Fruit fly (Drosophila melanogaster) whole organism, embryonic: ENCODE results near the gene CG4338.

ENCODE experiments used
- Abd-B ChIP-seq: fragments of 200-800 bp; sonication (Bioruptor generic); optimal IDR thresholded peaks from 2 replicates; lab custom pipeline; 2018; ENCODE audit warnings: missing biosample characterization, mild to moderate bottlenecking, missing genetic modification characterization, moderate library complexity
- Ada2b ChIP-seq: fragments of 200-800 bp; sonication (Bioruptor generic); IDR thresholded peaks from 2 replicates; pipeline ENCODE4 v1.3.6; 2022; ENCODE audit warnings: missing biosample characterization, missing genetic modification characterization
- C15 ChIP-seq: fragments of 200-800 bp; sonication (Bioruptor generic); IDR thresholded peaks from 3 replicates; pipeline ENCODE4 v1.3.6; 2022; ENCODE audit warnings: missing biosample characterization, missing genetic modification characterization
- CG10431 ChIP-seq: fragments of 200-800 bp; sonication (Bioruptor generic); optimal IDR thresholded peaks from 3 replicates; lab custom pipeline; 2018; ENCODE audit warnings: missing biosample characterization, mild to moderate bottlenecking, missing genetic modification characterization
- CG11456 ChIP-seq: fragments of 200-800 bp; sonication (Bioruptor generic); IDR thresholded peaks from 3 replicates; pipeline ENCODE4 v1.3.6; 2022; ENCODE audit warnings: missing biosample characterization, missing genetic modification characterization
- CG12744 ChIP-seq: fragments of 200-800 bp; sonication (Bioruptor generic); optimal IDR thresholded peaks from 2 replicates; lab custom pipeline; 2016; ENCODE audit warnings: missing biosample characterization, missing genetic modification characterization
- CG14014 ChIP-seq: fragments of 200-800 bp; sonication (Bioruptor generic); IDR thresholded peaks from 2 replicates; pipeline ENCODE4 v1.3.6; 2022; ENCODE audit warnings: missing biosample characterization, missing genetic modification characterization
- CG14050 ChIP-seq: fragments of 200-800 bp; sonication (Bioruptor generic); IDR thresholded peaks from 3 replicates; pipeline ENCODE4 v1.3.6; 2022; ENCODE audit warnings: missing biosample characterization, missing genetic modification characterization
- CG15601 ChIP-seq: fragments of 200-800 bp; sonication (Bioruptor generic); optimal IDR thresholded peaks from 3 replicates; lab custom pipeline; 2019; ENCODE audit warnings: missing biosample characterization, mild to moderate bottlenecking, missing genetic modification characterization, moderate library complexity
- CG18262 ChIP-seq: fragments of 200-800 bp; optimal IDR thresholded peaks from 3 replicates; lab custom pipeline; 2019; ENCODE audit warnings: missing biosample characterization, mild to moderate bottlenecking, missing genetic modification characterization, moderate library complexity
- CG2712 ChIP-seq: fragments of 200-800 bp; optimal IDR thresholded peaks from 3 replicates; lab custom pipeline; 2019; ENCODE audit warnings: missing biosample characterization, mild to moderate bottlenecking, missing genetic modification characterization, moderate library complexity
- CG30020 ChIP-seq: fragments of 200-800 bp; optimal IDR thresholded peaks from 2 replicates; lab custom pipeline; 2019; ENCODE audit warnings: missing biosample characterization, mild to moderate bottlenecking, missing genetic modification characterization, moderate library complexity
- CG32772 ChIP-seq: fragments of 200-800 bp; sonication (Bioruptor generic); IDR thresholded peaks from 2 replicates; pipeline ENCODE4 v1.3.6; 2022; ENCODE audit warnings: missing biosample characterization, missing genetic modification characterization
- CG3726 ChIP-seq: fragments of 200-800 bp; sonication (Bioruptor generic); IDR thresholded peaks from 3 replicates; pipeline ENCODE4, ENCODE4 v1.3.6; 2022; ENCODE audit warnings: missing biosample characterization, missing genetic modification characterization
- CG43689 ChIP-seq: fragments of 200-800 bp; sonication (Bioruptor generic); IDR thresholded peaks from 2 replicates; pipeline ENCODE4 v1.3.6; 2022; ENCODE audit warnings: missing biosample characterization, missing genetic modification characterization
- CG6854 ChIP-seq: fragments of 200-800 bp; sonication (Bioruptor generic); optimal IDR thresholded peaks from 3 replicates; lab custom pipeline; 2017; ENCODE audit warnings: missing biosample characterization, mild to moderate bottlenecking, missing genetic modification characterization
- CG8359 ChIP-seq: fragments of 200-800 bp; sonication (Bioruptor generic); optimal IDR thresholded peaks from 2 replicates; lab custom pipeline; 2017; ENCODE audit warnings: missing biosample characterization, mild to moderate bottlenecking, missing genetic modification characterization, borderline replicate concordance
- CG9437 ChIP-seq: fragments of 200-800 bp; sonication (Bioruptor generic); optimal IDR thresholded peaks from 2 replicates; lab custom pipeline; 2018; ENCODE audit warnings: missing biosample characterization, mild to moderate bottlenecking, missing genetic modification characterization
- D19A ChIP-seq: fragments of 200-800 bp; optimal IDR thresholded peaks from 3 replicates; lab custom pipeline; 2019; ENCODE audit warnings: missing biosample characterization, mild to moderate bottlenecking, missing genetic modification characterization, moderate library complexity
- Dbx ChIP-seq: fragments of 200-800 bp; sonication (Bioruptor generic); IDR thresholded peaks from 3 replicates; pipeline ENCODE4 v1.3.6; 2022; ENCODE audit warnings: missing biosample characterization, missing genetic modification characterization
- Elba2 ChIP-seq: fragments of 200-800 bp; sonication (Bioruptor generic); optimal IDR thresholded peaks from 3 replicates; lab custom pipeline; 2016; ENCODE audit warnings: missing biosample characterization, missing genetic modification characterization
- Ets65A ChIP-seq: fragments of 200-800 bp; sonication (Bioruptor generic); peaks from one replicate; lab custom pipeline; 2016; ENCODE audit warnings: missing biosample characterization, missing genetic modification characterization
- Fer3 ChIP-seq: fragments of 200-800 bp; sonication (Bioruptor generic); optimal IDR thresholded peaks from 2 replicates; lab custom pipeline; 2018; ENCODE audit warnings: missing biosample characterization, mild to moderate bottlenecking, missing genetic modification characterization, moderate library complexity
- GATAe ChIP-seq: fragments of 200-800 bp; sonication (Bioruptor generic); conservative IDR thresholded peaks from 2 replicates; pipeline ENCODE4 v1.3.6; 2022; ENCODE audit warnings: missing biosample characterization, missing genetic modification characterization
- Hr3 ChIP-seq: fragments of 200-800 bp; sonication (Bioruptor generic); optimal IDR thresholded peaks from 3 replicates; lab custom pipeline; 2016; ENCODE audit warnings: missing biosample characterization, missing genetic modification characterization
- Lhr ChIP-seq: fragments of 200-800 bp; sonication (Bioruptor generic); optimal IDR thresholded peaks from 3 replicates; lab custom pipeline; 2017; ENCODE audit warnings: mild to moderate bottlenecking, missing biosample characterization, missing genetic modification reagents, missing genetic modification characterization
- Med ChIP-seq: fragments of 200-800 bp; sonication (Bioruptor generic); peaks from one replicate; lab custom pipeline; 2016; ENCODE audit warnings: missing biosample characterization, missing genetic modification characterization, mild to moderate bottlenecking, inconsistent platforms, moderate library complexity
- Meics ChIP-seq: fragments of 200-800 bp; sonication (Bioruptor generic); optimal IDR thresholded peaks from 2 replicates; lab custom pipeline; 2017; ENCODE audit warnings: missing biosample characterization, mild to moderate bottlenecking, missing genetic modification characterization
- NC2β ChIP-seq: fragments of 200-800 bp; sonication (Bioruptor generic); optimal IDR thresholded peaks from 2 replicates; lab custom pipeline; 2016; ENCODE audit warnings: missing biosample characterization, missing genetic modification characterization
- Spps ChIP-seq: fragments of 200-800 bp; sonication (Bioruptor generic); optimal IDR thresholded peaks from 2 replicates; lab custom pipeline; 2018; ENCODE audit warnings: missing biosample characterization, mild to moderate bottlenecking, missing genetic modification characterization
- crp ChIP-seq, 2 experiments: fragments of 200-800 bp; sonication (Bioruptor generic); optimal IDR thresholded peaks; 2 replicates in 1 of 2; 3 replicates in 1 of 2; lab custom pipeline; 2017; ENCODE audit warnings: missing biosample characterization in 2 of 2, missing genetic modification characterization in 2 of 2, mild to moderate bottlenecking in 1 of 2, moderate library complexity in 1 of 2
- fd64A ChIP-seq: fragments of 200-800 bp; sonication (Bioruptor generic); optimal IDR thresholded peaks from 3 replicates; lab custom pipeline; 2018; ENCODE audit warnings: missing biosample characterization, mild to moderate bottlenecking, missing genetic modification characterization
- fru ChIP-seq: fragments of >200 bp; optimal IDR thresholded peaks from 2 replicates; lab custom pipeline; 2017
- ham ChIP-seq: fragments of 200-800 bp; sonication (Bioruptor generic); IDR thresholded peaks from 2 replicates; pipeline ENCODE4 v1.3.6; 2022; ENCODE audit warnings: missing biosample characterization, missing genetic modification characterization
- her ChIP-seq: fragments of 200-800 bp; sonication (Bioruptor generic); optimal IDR thresholded peaks from 2 replicates; lab custom pipeline; 2016; ENCODE audit warnings: missing biosample characterization, missing genetic modification characterization
- kah ChIP-seq: fragments of 200-800 bp; sonication (Bioruptor generic); optimal IDR thresholded peaks from 2 replicates; lab custom pipeline; 2018; ENCODE audit warnings: missing biosample characterization, mild to moderate bottlenecking, missing genetic modification characterization
- kni ChIP-seq: fragments of 200-800 bp; sonication (Bioruptor generic); optimal IDR thresholded peaks from 3 replicates; lab custom pipeline; 2017; ENCODE audit warnings: mild to moderate bottlenecking, missing biosample characterization, missing genetic modification reagents, missing genetic modification characterization
- lilli ChIP-seq: fragments of 200-800 bp; sonication (Bioruptor generic); optimal IDR thresholded peaks from 3 replicates; lab custom pipeline; 2016; ENCODE audit warnings: missing biosample characterization, missing genetic modification characterization
- org-1 ChIP-seq: fragments of 200-800 bp; sonication (Bioruptor generic); optimal IDR thresholded peaks from 2 replicates; lab custom pipeline; 2017; ENCODE audit warnings: missing biosample characterization, missing genetic modification characterization
- scrt ChIP-seq: fragments of 200-800 bp; sonication (Bioruptor generic); optimal IDR thresholded peaks from 2 replicates; lab custom pipeline; 2018; ENCODE audit warnings: missing biosample characterization, mild to moderate bottlenecking, missing genetic modification characterization, moderate library complexity
- sd ChIP-seq: fragments of 200-800 bp; sonication (Bioruptor generic); optimal IDR thresholded peaks from 3 replicates; lab custom pipeline; 2018; ENCODE audit warnings: missing biosample characterization, mild to moderate bottlenecking, missing genetic modification characterization, moderate library complexity
- seq ChIP-seq: fragments of 200-800 bp; sonication (Bioruptor generic); IDR thresholded peaks from 2 replicates; pipeline ENCODE4 v1.3.6; 2022; ENCODE audit warnings: missing biosample characterization, missing genetic modification characterization
- sr ChIP-seq: fragments of 200-800 bp; sonication (Bioruptor generic); IDR thresholded peaks from 3 replicates; pipeline ENCODE4 v1.3.6; 2022; ENCODE audit warnings: missing biosample characterization, missing genetic modification characterization
- tll ChIP-seq, 2 experiments: fragments of 200-800 bp in 1 of 2; fragments of >200 bp in 1 of 2; sonication (Bioruptor generic) in 1 of 2; optimal IDR thresholded peaks; 2 replicates each; lab custom pipeline; 2017 to 2019; ENCODE audit warnings: missing biosample characterization in 2 of 2, missing genetic modification characterization in 2 of 2, mild to moderate bottlenecking in 1 of 2, moderate library complexity in 1 of 2
- unc-4 ChIP-seq: fragments of 200-800 bp; sonication (Bioruptor generic); IDR thresholded peaks from 2 replicates; pipeline ENCODE4 v1.3.6; 2022; ENCODE audit warnings: missing biosample characterization, missing genetic modification characterization; ENCODE audit not compliant: partially characterized antibody

CG4338 gene

dm6 chr3R:15282326-15282725, 7.0 kb downstream of the CG4338 start:
- peak; percentile 57 for TF ChIP-seq sd (tag; lab: Kevin White, UChicago)
- TF ChIP-seq org-1 (GFP tag; lab: Kevin White, UChicago): no peak
- TF ChIP-seq CG14014 (GFP tag; lab: Robert Waterston, UW): no peak
- TF ChIP-seq Med (GFP tag; lab: Kevin White, UChicago): peak; percentile 23
- TF ChIP-seq fru (lab: Kevin White, UChicago): no peak
- peak; percentile 18 for TF ChIP-seq D19A (tag; lab: Kevin White, UChicago)
- no peak for TF ChIP-seq Ada2b (GFP tag; lab: Robert Waterston, UW)
- TF ChIP-seq CG10431 (GFP tag; lab: Kevin White, UChicago): no peak
- TF ChIP-seq NC2β (GFP tag; lab: Kevin White, UChicago): no peak
- TF ChIP-seq scrt (GFP tag; lab: Kevin White, UChicago): no peak
- no peak for TF ChIP-seq Hr3 (GFP tag; lab: Kevin White, UChicago)
- TF ChIP-seq CG32772 (GFP tag; lab: Robert Waterston, UW): 0 out of 2 replicates have a peak, but pooled peaks have one; percentile 17
- no peak for TF ChIP-seq CG12744 (GFP tag; lab: Kevin White, UChicago)
- no peak for TF ChIP-seq CG9437 (GFP tag; lab: Kevin White, UChicago)
- TF ChIP-seq CG3726: no peak
- peak; percentile 69 for TF ChIP-seq kah (GFP tag; lab: Kevin White, UChicago)
- no peak for TF ChIP-seq CG15601 (tag; lab: Kevin White, UChicago)
- TF ChIP-seq lilli (GFP tag; lab: Kevin White, UChicago): peak; percentile 18

DNA sequence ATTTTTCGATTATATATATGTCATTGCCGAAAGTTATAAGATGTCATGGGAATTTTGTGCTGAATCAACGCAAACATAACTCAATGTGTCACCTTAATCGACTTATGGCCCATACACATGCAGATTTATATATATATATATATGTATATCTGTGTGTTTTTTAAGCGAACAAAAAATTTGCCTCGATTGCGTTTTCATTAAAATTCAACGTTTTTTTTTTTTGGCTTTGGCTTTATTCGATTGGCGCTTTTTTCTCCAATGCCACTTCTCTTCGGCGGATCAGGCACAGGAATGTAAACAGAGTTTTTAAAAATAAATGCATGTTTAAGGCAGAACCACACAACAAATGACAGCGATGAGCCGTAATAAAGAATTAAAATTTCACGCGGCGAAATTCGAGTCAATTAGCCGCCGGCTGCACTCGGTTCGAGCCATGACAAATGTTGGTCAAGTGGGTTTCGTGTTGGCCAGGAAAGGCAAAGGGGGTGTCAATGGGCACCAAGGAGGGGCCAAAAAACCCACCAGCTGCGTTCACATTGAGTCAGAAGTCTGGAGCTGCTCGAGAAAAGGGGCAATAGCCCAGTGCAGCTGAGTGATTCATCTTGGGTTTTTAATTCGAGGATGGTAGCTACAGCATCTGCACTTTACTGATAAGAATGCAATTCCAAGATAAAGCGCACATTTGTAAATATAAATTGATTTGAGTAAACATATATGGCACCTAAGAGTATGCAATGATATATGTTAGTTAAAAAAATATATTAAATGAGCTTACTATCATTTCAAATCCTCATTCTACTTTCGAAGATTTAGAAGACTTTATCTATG, 7.9 kb downstream of the CG4338 start:
- TF ChIP-seq C15 (GFP tag; lab: Robert Waterston, UW) (0 out of 3 replicates have a peak, but pooled peaks have one; percentile 19), Dbx (0 out of 3 replicates have a peak, but pooled peaks have one; percentile 22), Abd-B (GFP tag; lab: Kevin White, UChicago) (no peak), CG18262 (tag; lab: Kevin White, UChicago) (no peak)

DNA sequence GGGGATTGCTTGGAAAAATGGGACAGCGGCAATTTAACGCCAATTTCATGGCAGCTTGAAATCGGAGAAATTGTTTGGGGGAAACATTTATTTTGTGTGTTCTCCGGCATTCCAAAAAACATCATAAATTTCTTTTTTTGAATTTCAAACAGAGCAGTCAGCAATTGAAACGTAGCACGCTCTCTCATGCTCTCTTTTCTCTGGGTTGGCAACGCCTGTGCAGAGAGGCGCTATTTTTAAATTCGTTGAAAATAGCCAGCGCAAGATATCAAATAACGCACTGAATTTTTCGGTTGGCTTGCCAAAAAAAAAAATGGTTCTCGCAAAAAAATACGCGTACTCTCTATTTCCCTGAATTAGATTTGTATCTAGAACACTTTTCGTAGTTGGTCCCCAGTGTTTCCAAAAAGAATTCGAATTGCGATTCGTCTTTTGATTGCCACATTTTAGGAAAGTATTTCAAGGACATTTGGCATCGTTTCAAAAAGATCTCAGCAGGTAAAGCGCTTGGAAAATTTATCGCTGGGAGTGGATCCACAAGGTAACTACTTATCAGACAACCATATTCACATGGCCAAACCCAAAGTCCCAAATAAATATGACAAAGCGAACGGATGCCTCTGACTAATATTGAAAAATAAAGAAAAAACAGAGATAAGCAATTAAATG, 10.8 kb downstream of the CG4338 start:
- TF ChIP-seq Elba2 (GFP tag; lab: Kevin White, UChicago) (no peak), Spps (tag; lab: Kevin White, UChicago) (no peak), Dbx (no peak), CG6854 (GFP tag; lab: Kevin White, UChicago) (no peak), Fer3 (no peak), Ets65A (GFP tag; lab: Kevin White, UChicago) (no peak), GATAe (GFP tag; lab: Robert Waterston, UW) (no peak), CG8359 (GFP tag; lab: Kevin White, UChicago) (no peak), CG43689 (GFP tag; lab: Robert Waterston, UW) (no peak), CG11456 (GFP tag; lab: Robert Waterston, UW) (no peak), CG14050 (no peak), her (GFP tag; lab: Kevin White, UChicago) (no peak), CG2712 (peak; percentile 21), Meics (GFP tag; lab: Kevin White, UChicago) (no peak), Lhr (GFP tag; lab: Kevin White, UChicago) (peak; percentile 41), CG3726 (no peak), sr (GFP tag; lab: Robert Waterston, UW) (no peak), CG30020 (tag; lab: Kevin White, UChicago) (peak; percentile 29), seq (GFP tag; lab: Robert Waterston, UW) (no peak), tll (GFP tag; optimal IDR thresholded peaks at IDR 0.05; lab: Kevin White, UChicago) (no peak), crp (GFP tag; optimal IDR thresholded peaks at IDR 0.05; lab: Kevin White, UChicago) (peak in 1 of 2 experiments; percentile 25), ham (no peak), unc-4 (no peak), kni (GFP tag; lab: Kevin White, UChicago) (no peak), fd64A (GFP tag; lab: Kevin White, UChicago) (no peak)
